Worm (Caenorhabditis elegans) whole organism, L1 larva: ENCODE data around the gene C48D1.5.

Experiments used
- alr-1 ChIP-seq: fragments of 200-800 bp; sonication (Bioruptor generic); optimal IDR thresholded peaks from 2 replicates; lab custom pipeline; 2018; ENCODE audit warnings: borderline replicate concordance, mild to moderate bottlenecking, missing genetic modification characterization, missing compliant biosample characterization
- jun-1 ChIP-seq: fragments of 150-350 bp; optimal IDR thresholded peaks from 2 replicates; lab custom pipeline; 2014; ENCODE audit warnings: missing biosample characterization, missing genetic modification reagents, missing genetic modification characterization
- lin-39 ChIP-seq: fragments of 150-350 bp; optimal IDR thresholded peaks from 2 replicates; lab custom pipeline; 2014; ENCODE audit warnings: missing biosample characterization, missing genetic modification reagents, missing genetic modification characterization
- nhr-11 ChIP-seq: fragments of 150-350 bp; optimal IDR thresholded peaks from 2 replicates; lab custom pipeline; 2014; ENCODE audit warnings: missing biosample characterization, missing genetic modification characterization
- nhr-237 ChIP-seq: fragments of 150-350 bp; optimal IDR thresholded peaks from 2 replicates; lab custom pipeline; 2014; ENCODE audit warnings: missing biosample characterization, missing genetic modification characterization
- pag-3 ChIP-seq: sonication (generic microtip); optimal IDR thresholded peaks from 2 replicates; lab custom pipeline; 2017; ENCODE audit warnings: missing genetic modification characterization, mild to moderate bottlenecking, missing compliant biosample characterization, antibody characterized with exemption, borderline replicate concordance; ENCODE audit not compliant: insufficient read depth
- pqm-1 ChIP-seq: sonication (generic microtip); optimal IDR thresholded peaks from 3 replicates; lab custom pipeline; 2017; ENCODE audit warnings: missing biosample characterization, missing genetic modification characterization
- snpc-4 ChIP-seq: fragments of 150-350 bp; optimal IDR thresholded peaks from 2 replicates; lab custom pipeline; 2014; ENCODE audit warnings: missing biosample characterization, missing genetic modification characterization
- sptf-1 ChIP-seq: fragments of 150-350 bp; optimal IDR thresholded peaks from 2 replicates; lab custom pipeline; 2014; ENCODE audit warnings: missing biosample characterization, missing genetic modification characterization
- unc-30 ChIP-seq: sonication (generic microtip); optimal IDR thresholded peaks from 2 replicates; lab custom pipeline; 2017; ENCODE audit warnings: missing biosample characterization, missing genetic modification characterization
- unc-62 ChIP-seq: fragments of 150-350 bp; optimal IDR thresholded peaks from 2 replicates; lab custom pipeline; 2014; ENCODE audit warnings: missing biosample characterization, missing genetic modification reagents, missing genetic modification characterization

DNA sequence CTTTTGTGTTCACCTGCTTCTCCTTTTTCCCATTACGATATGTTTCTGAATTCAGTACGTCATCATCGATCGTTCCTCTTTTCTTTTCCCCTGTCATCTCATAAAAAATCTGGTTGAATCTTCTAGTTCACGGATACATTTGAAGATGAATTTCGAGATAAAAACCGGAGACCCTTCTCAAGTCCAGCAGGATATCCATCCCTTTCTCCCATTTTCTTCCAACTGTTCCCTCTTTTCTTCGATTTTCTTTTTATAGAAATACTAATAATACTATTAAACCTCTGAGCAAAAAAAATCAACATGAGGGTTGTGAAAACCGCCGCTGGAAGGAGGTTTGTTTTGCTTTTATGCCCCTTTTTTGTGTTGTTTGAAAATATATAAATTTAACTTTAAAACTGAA, 34.1 kb downstream of the C48D1.5 start, which contains the start of gene bus-12:
- TF ChIP-seq pqm-1: no peak
- no peak for TF ChIP-seq unc-30 (tag; lab: Kevin White, UChicago)
- TF ChIP-seq lin-39 (tag; lab: Kevin White, UChicago): no peak
- no peak for TF ChIP-seq nhr-237 (tag; lab: Kevin White, UChicago)
- TF ChIP-seq jun-1: no peak
- no peak for TF ChIP-seq pag-3 (tag; lab: Kevin White, UChicago)
- TF ChIP-seq sptf-1 (tag; lab: Kevin White, UChicago): no peak
- TF ChIP-seq snpc-4: no peak
- TF ChIP-seq alr-1: no peak
- no peak for TF ChIP-seq unc-62 (GFP tag; lab: Kevin White, UChicago)
- no peak for TF ChIP-seq nhr-11
